Fruit fly (Drosophila melanogaster): ENCODE results near the gene sit.
A peak's percentile ranks its signal among the peaks of the same experiment; 100 is the strongest.

- peak; percentile 65 for TF ChIP-seq CG7101 (tag; optimal IDR thresholded peaks at IDR 0.05)
- TF ChIP-seq toe (GFP tag; optimal IDR thresholded peaks at IDR 0.05), result peak; percentile 90
- peak; percentile 73 for TF ChIP-seq ovo (GFP tag; optimal IDR thresholded peaks at IDR 0.05)
- peak; percentile 64 for TF ChIP-seq Crg-1 (GFP tag; optimal IDR thresholded peaks at IDR 0.05)
- peak; percentile 62 for TF ChIP-seq CG7045 (GFP tag; optimal IDR thresholded peaks at IDR 0.05)
- peak; percentile 56 for TF ChIP-seq CG11617 (GFP tag; optimal IDR thresholded peaks at IDR 0.05)
- peak; percentile 64 for TF ChIP-seq tj (GFP tag; optimal IDR thresholded peaks at IDR 0.05)
- no peak for TF ChIP-seq kay (GFP tag; ENCODE audit: borderline replicate concordance)
These were observed 25.1 kb upstream of the sit start, which contains the start of gene Efa6 for dm6 chr3R:22587419-22587963.

Data from whole organism, adult.